Fruit fly (Drosophila melanogaster): ENCODE results near the gene TTLL1B.

TTLL1B gene

dm6 chr3L:4698032-4698431 is 50.0 kb downstream of the TTLL1B start (continued):
- TF ChIP-seq Gsc (GFP tag; IDR thresholded peaks at IDR 0.05), result peak; percentile 62
- TF ChIP-seq CG7271 (tag; optimal IDR thresholded peaks at IDR 0.05), result no peak
- TF ChIP-seq Hr51 (GFP tag; optimal IDR thresholded peaks at IDR 0.05), result peak; percentile 73 to 89
- peak; percentile 65 for TF ChIP-seq jumu (GFP tag; optimal IDR thresholded peaks at IDR 0.05)
- TF ChIP-seq Antp (GFP tag; optimal IDR thresholded peaks at IDR 0.05), result peak; percentile 79
- TF ChIP-seq lbe (GFP tag; optimal IDR thresholded peaks at IDR 0.05), result peak; percentile 19
- TF ChIP-seq CG5180 (GFP tag; optimal IDR thresholded peaks at IDR 0.05), result peak; percentile 69
- peak; percentile 57; the same call in 1 of the 2 replicates for TF ChIP-seq E2f2 (GFP tag; IDR thresholded peaks at IDR 0.05)
- TF ChIP-seq slou (GFP tag; optimal IDR thresholded peaks at IDR 0.05), result peak; percentile 48
- TF ChIP-seq CoRest (tag; optimal IDR thresholded peaks at IDR 0.05), result peak; percentile 87
- TF ChIP-seq sug (tag; optimal IDR thresholded peaks at IDR 0.05), result peak; percentile 72
- peak; percentile 81 for TF ChIP-seq Blimp-1 (GFP tag; optimal IDR thresholded peaks at IDR 0.05)
- TF ChIP-seq CG1792 (GFP tag; optimal IDR thresholded peaks at IDR 0.05), result peak; percentile 70
- TF ChIP-seq eyg (GFP tag; optimal IDR thresholded peaks at IDR 0.05), result peak; percentile 65
- TF ChIP-seq Side (GFP tag; optimal IDR thresholded peaks at IDR 0.05), result peak; percentile 76
- TF ChIP-seq tll (GFP tag; optimal IDR thresholded peaks at IDR 0.05), result no peak
- peak; percentile 71 for TF ChIP-seq CG1529 (GFP tag; optimal IDR thresholded peaks at IDR 0.05)
- TF ChIP-seq z (GFP tag; IDR thresholded peaks at IDR 0.05), result peak; percentile 37; the same call in 1 of the 3 replicates
- peak; percentile 80 to 88 for TF ChIP-seq dpn (GFP tag; optimal IDR thresholded peaks at IDR 0.05)
- TF ChIP-seq CG15269 (tag; optimal IDR thresholded peaks at IDR 0.05), result peak; percentile 90
- TF ChIP-seq phol (tag; optimal IDR thresholded peaks at IDR 0.05), result peak; percentile 85
- peak; percentile 89 for TF ChIP-seq CG11504 (tag; optimal IDR thresholded peaks at IDR 0.05)
- TF ChIP-seq CG17359 (tag; optimal IDR thresholded peaks at IDR 0.05), result peak; percentile 86
- peak; percentile 11 for TF ChIP-seq MESR4 (GFP tag; optimal IDR thresholded peaks at IDR 0.05)
- peak; percentile 78 for TF ChIP-seq CG18619 (GFP tag; optimal IDR thresholded peaks at IDR 0.05)
- TF ChIP-seq CG4282 (GFP tag; optimal IDR thresholded peaks at IDR 0.05), result peak; percentile 47
- TF ChIP-seq Gug (GFP tag; IDR thresholded peaks at IDR 0.05), result peak; percentile 71
- no peak for TF ChIP-seq mld (GFP tag; IDR thresholded peaks at IDR 0.05; ENCODE audit: partially characterized antibody)
- TF ChIP-seq CG4328 (GFP tag; optimal IDR thresholded peaks at IDR 0.05), result peak; percentile 48
- peak; percentile 84 for TF ChIP-seq CG13296 (GFP tag; optimal IDR thresholded peaks at IDR 0.05)
- peak; percentile 82 for TF ChIP-seq zfh1 (GFP tag; IDR thresholded peaks at IDR 0.05)
- TF ChIP-seq nom (GFP tag; optimal IDR thresholded peaks at IDR 0.05), result peak; percentile 46
- TF ChIP-seq Optix (GFP tag; IDR thresholded peaks at IDR 0.05), result peak; percentile 84
- peak; percentile 68 for TF ChIP-seq CG9215 (GFP tag; IDR thresholded peaks at IDR 0.05)
- TF ChIP-seq gsb-n (tag; optimal IDR thresholded peaks at IDR 0.05), result peak; percentile 56
- TF ChIP-seq chif (GFP tag; optimal IDR thresholded peaks at IDR 0.05), result peak; percentile 84 to 87
- TF ChIP-seq CG8281 (tag; optimal IDR thresholded peaks at IDR 0.05), result peak; percentile 62
- peak; percentile 70 for TF ChIP-seq CG18476 (GFP tag; optimal IDR thresholded peaks at IDR 0.05)
- TF ChIP-seq B-H2 (GFP tag; optimal IDR thresholded peaks at IDR 0.05), result no peak
- peak; percentile 90 for TF ChIP-seq dysf (GFP tag; IDR thresholded peaks at IDR 0.05)
- TF ChIP-seq ham (GFP tag; IDR thresholded peaks at IDR 0.05), result no peak
- peak; percentile 38 for TF ChIP-seq CG10565 (GFP tag; optimal IDR thresholded peaks at IDR 0.05)
- peak; percentile 83 to 85 for TF ChIP-seq Pdp1 (GFP tag; optimal IDR thresholded peaks at IDR 0.05)
- 0 out of 2 replicates have a peak, but pooled peaks have one; percentile 20 for TF ChIP-seq rib (GFP tag; IDR thresholded peaks at IDR 0.05)
- TF ChIP-seq CG16779 (GFP tag; IDR thresholded peaks at IDR 0.05), result peak; percentile 69
- TF ChIP-seq CG10654 (GFP tag; optimal IDR thresholded peaks at IDR 0.05), result peak; percentile 72
- TF ChIP-seq CG12299 (tag; optimal IDR thresholded peaks at IDR 0.05), result peak; percentile 66
- TF ChIP-seq MTF-1 (GFP tag; optimal IDR thresholded peaks at IDR 0.05; ENCODE audit: borderline replicate concordance), result peak; percentile 72
- peak; percentile 90 for TF ChIP-seq CG7372 (GFP tag; IDR thresholded peaks at IDR 0.05)

Measured in whole organism, embryonic.